Worm (Caenorhabditis elegans) whole organism, L4 larva: ENCODE measurements around the gene rip-1.
A peak's percentile ranks its signal among the peaks of the same experiment; 100 is the strongest.

ENCODE experiments used
- F26F4.8 ChIP-seq: fragments of 200-800 bp; sonication (Bioruptor generic); conservative IDR thresholded peaks from 2 replicates; pipeline ENCODE4 v1.3.6; 2022; ENCODE audit warnings: missing genetic modification characterization, missing compliant biosample characterization
- F37D6.2 ChIP-seq: sonication (generic microtip); optimal IDR thresholded peaks from 2 replicates; lab custom pipeline; 2016; ENCODE audit warnings: mild to moderate bottlenecking, missing genetic modification characterization, missing compliant biosample characterization
- R02D3.7 ChIP-seq: fragments of 150-350 bp; sonication (generic microtip); optimal IDR thresholded peaks from 3 replicates; lab custom pipeline; 2014; ENCODE audit warnings: missing biosample characterization, missing genetic modification characterization
- ZK337.2 ChIP-seq: fragments of 200-800 bp; sonication (Bioruptor generic); IDR thresholded peaks from 2 replicates; pipeline ENCODE4 v1.3.6; 2022; ENCODE audit warnings: missing genetic modification reagents, missing genetic modification characterization, missing compliant biosample characterization
- ZK546.5 ChIP-seq, 2 experiments: sonication (generic microtip); optimal IDR thresholded peaks; 2 replicates each; lab custom pipeline; 2017; ENCODE audit warnings: missing biosample characterization in 2 of 2, missing genetic modification characterization in 2 of 2
- arid-1 ChIP-seq: fragments of 200-800 bp; sonication (Bioruptor generic); conservative IDR thresholded peaks from 2 replicates; pipeline ENCODE4 v1.3.6; 2022; ENCODE audit warnings: missing genetic modification reagents, missing genetic modification characterization, missing compliant biosample characterization
- ceh-20 ChIP-seq: fragments of 200-800 bp; sonication (Bioruptor generic); IDR thresholded peaks from 2 replicates; pipeline ENCODE4 v1.3.6; 2022; ENCODE audit warnings: missing genetic modification reagents, missing genetic modification characterization, missing compliant biosample characterization
- ceh-28 ChIP-seq: fragments of 150-350 bp; optimal IDR thresholded peaks from 2 replicates; lab custom pipeline; 2014; ENCODE audit warnings: missing biosample characterization, missing genetic modification reagents, missing genetic modification characterization
- ceh-44 ChIP-seq: fragments of 200-800 bp; sonication (Bioruptor generic); IDR thresholded peaks from 2 replicates; pipeline ENCODE4 v1.3.6; 2022; ENCODE audit warnings: missing genetic modification reagents, missing genetic modification characterization, missing compliant biosample characterization
- ceh-62 ChIP-seq: sonication (generic microtip); optimal IDR thresholded peaks from 2 replicates; lab custom pipeline; 2017; ENCODE audit warnings: missing biosample characterization, missing genetic modification characterization
- cey-2 ChIP-seq: sonication (generic microtip); optimal IDR thresholded peaks from 3 replicates; lab custom pipeline; 2017; ENCODE audit warnings: missing genetic modification characterization, mild to moderate bottlenecking, missing compliant biosample characterization, antibody characterized with exemption, borderline replicate concordance; ENCODE audit not compliant: insufficient read depth
- daf-19 ChIP-seq: fragments of 200-800 bp; sonication (Bioruptor generic); conservative IDR thresholded peaks from 2 replicates; pipeline ENCODE4 v1.3.6; 2022; ENCODE audit warnings: missing genetic modification characterization, missing compliant biosample characterization
- dmd-8 ChIP-seq: fragments of 200-800 bp; sonication (Bioruptor generic); IDR thresholded peaks from 2 replicates; pipeline ENCODE4 v1.3.6; 2022; ENCODE audit warnings: missing genetic modification characterization, missing compliant biosample characterization
- dmd-9 ChIP-seq: fragments of 200-800 bp; sonication (Bioruptor generic); IDR thresholded peaks from 2 replicates; pipeline ENCODE4 v1.3.6; 2022; ENCODE audit warnings: missing genetic modification reagents, missing genetic modification characterization, missing compliant biosample characterization
- dpl-1 ChIP-seq: fragments of 150-350 bp; optimal IDR thresholded peaks from 2 replicates; lab custom pipeline; 2014; ENCODE audit warnings: missing biosample characterization, missing genetic modification reagents, missing genetic modification characterization
- egl-27 ChIP-seq: sonication (generic microtip); optimal IDR thresholded peaks from 3 replicates; lab custom pipeline; 2017; ENCODE audit warnings: missing biosample characterization, missing genetic modification reagents, missing genetic modification characterization
- egl-43 ChIP-seq: fragments of 200-800 bp; sonication (Bioruptor generic); IDR thresholded peaks from 2 replicates; pipeline ENCODE4 v1.3.6; 2022; ENCODE audit warnings: missing genetic modification reagents, missing genetic modification characterization, missing compliant biosample characterization
- fkh-10 ChIP-seq: fragments of 150-350 bp; optimal IDR thresholded peaks from 2 replicates; lab custom pipeline; 2014; ENCODE audit warnings: missing biosample characterization, missing genetic modification reagents, missing genetic modification characterization
- gei-8 ChIP-seq: fragments of 200-800 bp; sonication (Bioruptor generic); optimal IDR thresholded peaks from 2 replicates; lab custom pipeline; 2018; ENCODE audit warnings: mild to moderate bottlenecking, missing genetic modification characterization, missing compliant biosample characterization
- hif-1 ChIP-seq, 2 experiments: sonication (generic microtip); optimal IDR thresholded peaks; 2 replicates each; lab custom pipeline; 2016 to 2017; ENCODE audit warnings: missing compliant biosample characterization in 2 of 2, missing genetic modification characterization in 2 of 2, missing genetic modification reagents in 2 of 2, missing genotype in 2 of 2, mild to moderate bottlenecking in 1 of 2
- hmg-1.1 ChIP-seq: fragments of 200-800 bp; sonication (Bioruptor generic); IDR thresholded peaks from 2 replicates; pipeline ENCODE4 v1.3.6; 2022; ENCODE audit warnings: missing genetic modification reagents, missing genetic modification characterization, missing compliant biosample characterization
- lim-7 ChIP-seq: fragments of 200-800 bp; sonication (Bioruptor generic); IDR thresholded peaks from 2 replicates; pipeline ENCODE4 v1.3.6; 2022; ENCODE audit warnings: missing genetic modification characterization, missing compliant biosample characterization
- lin-13 ChIP-seq: fragments of 150-350 bp; optimal IDR thresholded peaks from 2 replicates; lab custom pipeline; 2014; ENCODE audit warnings: missing biosample characterization, missing genetic modification reagents, missing genetic modification characterization
- lin-15B ChIP-seq: fragments of 150-350 bp; sonication (generic microtip); optimal IDR thresholded peaks from 3 replicates; lab custom pipeline; 2014; ENCODE audit warnings: missing biosample characterization, missing genetic modification characterization
- lin-29 ChIP-seq: fragments of 200-800 bp; sonication (Bioruptor generic); IDR thresholded peaks from 2 replicates; pipeline ENCODE4 v1.3.6; 2022; ENCODE audit warnings: missing genetic modification reagents, missing genetic modification characterization, missing compliant biosample characterization
- lsy-2 ChIP-seq, 2 experiments: fragments of 150-350 bp in 1 of 2; sonication (generic microtip) in 1 of 2; optimal IDR thresholded peaks; 2 replicates each; lab custom pipeline; 2014 to 2017; ENCODE audit warnings: missing biosample characterization in 2 of 2, missing genetic modification characterization in 2 of 2
- mdl-1 ChIP-seq, 2 experiments: fragments of 150-350 bp in 1 of 2; sonication (generic microtip) in 1 of 2; optimal IDR thresholded peaks; 2 replicates each; lab custom pipeline; 2014 to 2017; ENCODE audit warnings: missing biosample characterization in 2 of 2, missing genetic modification characterization in 2 of 2
- mes-2 ChIP-seq: sonication (generic microtip); optimal IDR thresholded peaks from 2 replicates; lab custom pipeline; 2016; ENCODE audit warnings: missing genotype, mild to moderate bottlenecking, missing genetic modification characterization, missing compliant biosample characterization; ENCODE audit not compliant: poor library complexity, severe bottlenecking
- mxl-2 ChIP-seq: fragments of 200-800 bp; sonication (Bioruptor generic); conservative IDR thresholded peaks from 2 replicates; pipeline ENCODE4 v1.3.6; 2022; ENCODE audit warnings: missing genetic modification reagents, missing genetic modification characterization, missing compliant biosample characterization
- mxl-3 ChIP-seq: fragments of 200-800 bp; sonication (Bioruptor generic); optimal IDR thresholded peaks from 2 replicates; lab custom pipeline; 2018; ENCODE audit warnings: mild to moderate bottlenecking, missing genetic modification characterization, missing compliant biosample characterization
- nhr-10 ChIP-seq: fragments of 150-350 bp; optimal IDR thresholded peaks from 2 replicates; lab custom pipeline; 2014; ENCODE audit warnings: missing biosample characterization, missing genetic modification characterization
- nhr-111 ChIP-seq: fragments of 200-800 bp; sonication (Bioruptor generic); optimal IDR thresholded peaks from 2 replicates; lab custom pipeline; 2018; ENCODE audit warnings: mild to moderate bottlenecking, missing genetic modification characterization, missing compliant biosample characterization
- nhr-25 ChIP-seq: sonication (generic microtip); optimal IDR thresholded peaks from 2 replicates; lab custom pipeline; 2017; ENCODE audit warnings: missing genetic modification characterization, mild to moderate bottlenecking, missing compliant biosample characterization, antibody characterized with exemption, moderate library complexity, borderline replicate concordance; ENCODE audit not compliant: insufficient read depth
- nhr-41 ChIP-seq: fragments of 200-800 bp; sonication (Bioruptor generic); IDR thresholded peaks from 2 replicates; pipeline ENCODE4 v1.3.6; 2022; ENCODE audit warnings: missing genetic modification reagents, missing genetic modification characterization, missing compliant biosample characterization
- nhr-42 ChIP-seq: fragments of 200-800 bp; sonication (Bioruptor generic); IDR thresholded peaks from 2 replicates; pipeline ENCODE4 v1.3.6; 2022; ENCODE audit warnings: missing genetic modification characterization, missing compliant biosample characterization
- nhr-6 ChIP-seq: fragments of 150-350 bp; optimal IDR thresholded peaks from 2 replicates; lab custom pipeline; 2014; ENCODE audit warnings: missing biosample characterization, missing genetic modification characterization
- nhr-77 ChIP-seq: fragments of 150-350 bp; optimal IDR thresholded peaks from 2 replicates; lab custom pipeline; 2014; ENCODE audit warnings: missing biosample characterization, missing genetic modification characterization
- pha-4 ChIP-seq, 2 experiments: fragments of 150-350 bp in 1 of 2; fragments of 200-800 bp in 1 of 2; sonication (Bioruptor generic) in 1 of 2; IDR thresholded peaks in 1 of 2; optimal IDR thresholded peaks in 1 of 2; 2 replicates each; pipeline versions ENCODE4 v1.3.6 to Lab custom; 2014 to 2022; ENCODE audit warnings: missing genetic modification characterization in 2 of 2, missing genetic modification reagents in 2 of 2, missing biosample characterization in 1 of 2, missing compliant biosample characterization in 1 of 2
- saeg-2 ChIP-seq: fragments of 200-800 bp; sonication (Bioruptor generic); IDR thresholded peaks from 2 replicates; pipeline ENCODE4 v1.3.6; 2022; ENCODE audit warnings: missing genetic modification reagents, missing genetic modification characterization, missing compliant biosample characterization
- sdz-12 ChIP-seq: fragments of 200-800 bp; sonication (Bioruptor generic); optimal IDR thresholded peaks from 2 replicates; lab custom pipeline; 2018; ENCODE audit warnings: mild to moderate bottlenecking, missing genetic modification characterization, missing compliant biosample characterization
- snpc-4 ChIP-seq: fragments of 150-350 bp; optimal IDR thresholded peaks from 2 replicates; lab custom pipeline; 2014; ENCODE audit warnings: missing biosample characterization, missing genetic modification characterization
- spr-3 ChIP-seq: fragments of 200-800 bp; sonication (Bioruptor generic); optimal IDR thresholded peaks from 2 replicates; lab custom pipeline; 2018; ENCODE audit warnings: mild to moderate bottlenecking, missing genetic modification characterization, missing compliant biosample characterization
- vab-7 ChIP-seq: fragments of 200-800 bp; sonication (Bioruptor generic); IDR thresholded peaks from 2 replicates; pipeline ENCODE4 v1.3.6; 2022; ENCODE audit warnings: missing genetic modification reagents, missing genetic modification characterization, missing compliant biosample characterization
- zag-1 ChIP-seq: fragments of 150-350 bp; optimal IDR thresholded peaks from 2 replicates; lab custom pipeline; 2014; ENCODE audit warnings: missing biosample characterization, missing genetic modification characterization
- zfp-2 ChIP-seq: sonication (generic microtip); optimal IDR thresholded peaks from 2 replicates; lab custom pipeline; 2016; ENCODE audit warnings: mild to moderate bottlenecking, missing genetic modification characterization, missing compliant biosample characterization
- zfp-3 ChIP-seq: fragments of 200-800 bp; sonication (Bioruptor generic); conservative IDR thresholded peaks from 2 replicates; pipeline ENCODE4 v1.3.6; 2022; ENCODE audit warnings: missing genetic modification reagents, missing genetic modification characterization, missing compliant biosample characterization
- zip-11 ChIP-seq: fragments of 200-800 bp; sonication (Bioruptor generic); IDR thresholded peaks from 2 replicates; pipeline ENCODE4 v1.3.6; 2022; ENCODE audit warnings: missing genetic modification characterization, missing compliant biosample characterization
- ztf-11 ChIP-seq: fragments of 150-350 bp; optimal IDR thresholded peaks from 2 replicates; lab custom pipeline; 2014; ENCODE audit warnings: missing biosample characterization, missing genetic modification characterization
- ztf-7 ChIP-seq: fragments of 150-350 bp; optimal IDR thresholded peaks from 2 replicates; lab custom pipeline; 2014; ENCODE audit warnings: missing biosample characterization, missing genetic modification characterization

Gene rip-1

DNA sequence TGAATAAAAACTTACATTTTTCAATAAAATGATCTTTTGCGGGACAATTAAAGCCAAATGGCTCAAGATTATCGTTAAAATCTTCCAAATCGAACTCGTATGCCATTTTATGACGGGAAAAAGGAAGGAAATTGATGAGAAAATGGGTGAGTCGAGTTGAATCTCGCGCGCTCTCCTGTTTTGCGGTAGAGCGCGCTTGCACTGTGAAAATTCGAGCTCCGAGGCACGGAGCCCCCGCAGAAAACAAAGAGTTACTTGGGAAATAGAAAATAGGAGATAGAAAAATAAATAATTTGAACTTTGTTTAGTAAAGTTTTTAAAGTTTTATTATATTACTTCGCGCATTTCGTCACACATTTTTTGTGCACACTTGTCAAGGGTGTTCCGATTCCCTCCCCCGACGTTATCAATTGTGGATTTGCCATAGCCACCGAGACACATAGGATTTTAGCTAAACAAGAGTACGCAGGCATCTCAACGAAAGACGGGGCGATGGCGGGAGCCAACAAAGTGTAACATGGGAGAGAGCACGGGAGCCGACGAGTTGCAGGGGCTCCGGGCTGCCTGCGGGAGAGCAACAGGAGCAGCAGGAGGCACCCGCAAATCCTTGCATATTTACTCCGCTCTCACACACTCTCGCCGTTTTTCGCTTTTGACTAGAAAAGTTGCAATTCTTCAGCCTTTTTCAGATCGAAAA, 10.0 kb downstream of the rip-1 start, which contains the start of the genes div-1 and cor-1:
Gene div-1, minus strand, starts transcription at position 119 of the 697 bp plus-strand sequence.
Gene cor-1, plus strand, starts transcription at position 671 of the 697 bp plus-strand sequence.
- peak in 1 of 2 experiments; percentile 53 for TF ChIP-seq lsy-2 (tag; optimal IDR thresholded peaks at IDR 0.05; lab: Kevin White, UChicago)
- no peak for TF ChIP-seq lim-7 (GFP tag; lab: Robert Waterston, UW)
- no peak for TF ChIP-seq daf-19 (GFP tag; lab: Robert Waterston, UW)
- TF ChIP-seq F26F4.8 (GFP tag; lab: Robert Waterston, UW) = no peak
- no peak for TF ChIP-seq saeg-2 (GFP tag; lab: Robert Waterston, UW)
- TF ChIP-seq mxl-3 = no peak
- TF ChIP-seq hmg-1.1 (GFP tag; lab: Robert Waterston, UW) = no peak
- TF ChIP-seq mes-2 (tag; lab: Kevin White, UChicago) = peak; percentile 73
- no peak for TF ChIP-seq F37D6.2 (tag; lab: Kevin White, UChicago)
- no peak for TF ChIP-seq lin-29 (GFP tag; lab: Robert Waterston, UW)
- TF ChIP-seq gei-8 (GFP tag; lab: Kevin White, UChicago) = no peak
- no peak for TF ChIP-seq ZK337.2 (GFP tag; lab: Robert Waterston, UW)
- TF ChIP-seq nhr-42 = no peak
- TF ChIP-seq mxl-2 (GFP tag; lab: Robert Waterston, UW) = no peak
- no peak for TF ChIP-seq nhr-10 (tag; lab: Kevin White, UChicago)
- peak; percentile 62; the same call in 1 of the 2 replicates for TF ChIP-seq egl-43
- TF ChIP-seq ztf-11 (tag; lab: Kevin White, UChicago) = no peak
- TF ChIP-seq ztf-7 (tag; lab: Kevin White, UChicago) = no peak
- TF ChIP-seq arid-1 (GFP tag; lab: Robert Waterston, UW) = no peak
- no peak for TF ChIP-seq fkh-10
- no peak for TF ChIP-seq pha-4 (GFP tag; IDR thresholded peaks at IDR 0.05; lab: Robert Waterston, UW)
- no peak for TF ChIP-seq pha-4 (tag; optimal IDR thresholded peaks at IDR 0.05; lab: Kevin White, UChicago)
- TF ChIP-seq R02D3.7 (tag; lab: Kevin White, UChicago) = no peak
- peak; percentile 73 for TF ChIP-seq dpl-1
- TF ChIP-seq lin-15B (tag; lab: Kevin White, UChicago) = no peak
- TF ChIP-seq nhr-111 (GFP tag; lab: Kevin White, UChicago) = no peak
- TF ChIP-seq nhr-6 = no peak
- TF ChIP-seq nhr-41 (GFP tag; lab: Robert Waterston, UW) = no peak
- no peak for TF ChIP-seq snpc-4
- peak in 1 of 2 experiments; percentile 1 for TF ChIP-seq hif-1 (tag; optimal IDR thresholded peaks at IDR 0.05; lab: Kevin White, UChicago)
- no peak for TF ChIP-seq nhr-25 (tag; lab: Kevin White, UChicago)
- TF ChIP-seq vab-7 (GFP tag; lab: Robert Waterston, UW) = no peak
- no peak for TF ChIP-seq zfp-3 (GFP tag; lab: Robert Waterston, UW)
- no peak for TF ChIP-seq spr-3 (GFP tag; lab: Kevin White, UChicago)
- TF ChIP-seq sdz-12 = no peak
- TF ChIP-seq zfp-2 (tag; lab: Kevin White, UChicago) = no peak
- TF ChIP-seq lin-13 (GFP tag; lab: Kevin White, UChicago) = no peak
- no peak for TF ChIP-seq ZK546.5 (tag; optimal IDR thresholded peaks at IDR 0.05; lab: Kevin White, UChicago)
- no peak for TF ChIP-seq zip-11 (GFP tag; lab: Robert Waterston, UW)
- TF ChIP-seq egl-27 = no peak
- TF ChIP-seq nhr-77 = peak; percentile 17
- no peak for TF ChIP-seq mdl-1 (tag; optimal IDR thresholded peaks at IDR 0.05; lab: Kevin White, UChicago)
- no peak for TF ChIP-seq ceh-20 (GFP tag; lab: Robert Waterston, UW)
- TF ChIP-seq dmd-8 = no peak
- TF ChIP-seq ceh-28 (tag; lab: Kevin White, UChicago) = no peak
- no peak for TF ChIP-seq dmd-9 (GFP tag; lab: Robert Waterston, UW)
- no peak for TF ChIP-seq ceh-62
- no peak for TF ChIP-seq cey-2 (tag; lab: Kevin White, UChicago)
- no peak for TF ChIP-seq ceh-44 (GFP tag; lab: Robert Waterston, UW)
- TF ChIP-seq zag-1 (tag; lab: Kevin White, UChicago) = no peak
